Worm (Caenorhabditis elegans) whole organism, L4 larva: ENCODE measurements around the gene ZK1320.11.

ENCODE experiments used
- Y5F2A.4 ChIP-seq: fragments of 200-800 bp; sonication (Bioruptor generic); optimal IDR thresholded peaks from 2 replicates; lab custom pipeline; 2018; ENCODE audit warnings: mild to moderate bottlenecking, missing genetic modification characterization, missing compliant biosample characterization
- fkh-10 ChIP-seq: fragments of 150-350 bp; optimal IDR thresholded peaks from 2 replicates; lab custom pipeline; 2014; ENCODE audit warnings: missing biosample characterization, missing genetic modification reagents, missing genetic modification characterization
- nhr-11 ChIP-seq: fragments of 150-350 bp; optimal IDR thresholded peaks from 2 replicates; lab custom pipeline; 2014; ENCODE audit warnings: missing biosample characterization, missing genetic modification characterization
- nhr-76 ChIP-seq: fragments of 150-350 bp; optimal IDR thresholded peaks from 2 replicates; lab custom pipeline; 2014; ENCODE audit warnings: missing biosample characterization, missing genetic modification characterization
- zag-1 ChIP-seq: fragments of 150-350 bp; optimal IDR thresholded peaks from 2 replicates; lab custom pipeline; 2014; ENCODE audit warnings: missing biosample characterization, missing genetic modification characterization

DNA sequence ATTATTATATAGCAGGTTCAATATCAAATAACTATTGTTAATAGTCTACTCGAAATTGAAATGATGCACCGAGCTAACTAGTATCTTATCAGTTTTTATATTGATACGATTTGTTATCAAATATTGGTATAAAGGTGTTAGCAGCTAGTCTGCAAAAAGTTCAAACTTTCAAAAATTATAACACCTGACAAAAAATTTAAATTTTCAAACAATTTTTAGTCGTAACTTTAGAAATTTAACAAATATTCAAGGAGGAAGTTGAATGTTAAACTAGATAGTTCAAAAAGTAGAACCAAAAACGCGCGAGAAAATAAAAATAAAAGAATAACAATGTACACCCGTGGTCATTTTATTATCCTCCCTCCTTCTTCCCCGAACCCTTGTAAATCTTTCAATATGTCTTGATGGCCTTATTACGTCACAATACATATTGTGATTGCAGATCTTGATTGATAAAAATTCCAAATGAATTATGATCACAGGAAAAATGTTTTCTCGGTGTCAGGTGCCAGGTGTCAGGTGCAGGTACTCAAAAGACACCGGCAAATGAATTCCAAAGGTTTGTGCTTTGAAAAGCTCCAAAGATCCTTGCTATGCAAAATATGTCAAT is 11.8 kb upstream of the ZK1320.11 start, which contains the start of gene ZK1307.1:
- TF ChIP-seq nhr-76 (no peak), nhr-11 (no peak), fkh-10 (GFP tag; lab: Kevin White, UChicago) (no peak), Y5F2A.4 (GFP tag; lab: Kevin White, UChicago) (no peak), zag-1 (no peak)
